Worm (Caenorhabditis elegans): ENCODE results near the gene spe-43.

ce11 chrIV:13089671-13090242 is 52.4 kb downstream of the spe-43 start:
- TF ChIP-seq nfya-1 (tag; optimal IDR thresholded peaks at IDR 0.05) (no peak), ets-4 (tag; optimal IDR thresholded peaks at IDR 0.05) (no peak), ceh-9 (tag; optimal IDR thresholded peaks at IDR 0.05) (no peak), fkh-6 (tag; optimal IDR thresholded peaks at IDR 0.05) (no peak), elt-2 (tag; optimal IDR thresholded peaks at IDR 0.05) (no peak), fkh-10 (GFP tag; optimal IDR thresholded peaks at IDR 0.05) (no peak), nhr-232 (tag; optimal IDR thresholded peaks at IDR 0.05) (no peak)
